Fruit fly (Drosophila melanogaster) whole organism, embryonic: ENCODE measurements around the gene CG6569.
A peak's percentile ranks its signal among the peaks of the same experiment; 100 is the strongest.

ENCODE experiments used
- Atf-2 ChIP-seq: fragments of 200-800 bp; sonication (Bioruptor generic); optimal IDR thresholded peaks from 2 replicates; lab custom pipeline; 2016; ENCODE audit warnings: missing biosample characterization, missing genetic modification characterization
- CG10147 ChIP-seq: fragments of 200-800 bp; sonication (Bioruptor generic); optimal IDR thresholded peaks from 2 replicates; lab custom pipeline; 2019; ENCODE audit warnings: missing biosample characterization, mild to moderate bottlenecking, missing genetic modification characterization, moderate library complexity
- CG10267 ChIP-seq: fragments of 200-800 bp; sonication (Bioruptor generic); optimal IDR thresholded peaks from 2 replicates; lab custom pipeline; 2018; ENCODE audit warnings: missing biosample characterization, mild to moderate bottlenecking, missing genetic modification characterization, moderate library complexity
- CG10431 ChIP-seq: fragments of 200-800 bp; sonication (Bioruptor generic); optimal IDR thresholded peaks from 3 replicates; lab custom pipeline; 2018; ENCODE audit warnings: missing biosample characterization, mild to moderate bottlenecking, missing genetic modification characterization
- CG11398 ChIP-seq: fragments of 200-800 bp; sonication (Bioruptor generic); optimal IDR thresholded peaks from 2 replicates; lab custom pipeline; 2016; ENCODE audit warnings: missing biosample characterization, missing genetic modification characterization
- CG1233 ChIP-seq: fragments of 200-800 bp; sonication (Bioruptor generic); optimal IDR thresholded peaks from 4 replicates; lab custom pipeline; 2018; ENCODE audit warnings: missing biosample characterization, mild to moderate bottlenecking, missing genetic modification characterization
- CG13624 ChIP-seq: fragments of 200-800 bp; sonication (Bioruptor generic); optimal IDR thresholded peaks from 2 replicates; lab custom pipeline; 2016; ENCODE audit warnings: missing biosample characterization, missing genetic modification characterization
- CG15269 ChIP-seq: fragments of 200-800 bp; sonication (Bioruptor generic); optimal IDR thresholded peaks from 2 replicates; lab custom pipeline; 2018; ENCODE audit warnings: missing biosample characterization, mild to moderate bottlenecking, missing genetic modification characterization, moderate library complexity
- CG15696 ChIP-seq: fragments of 200-800 bp; sonication (Bioruptor generic); optimal IDR thresholded peaks from 2 replicates; lab custom pipeline; 2019; ENCODE audit warnings: missing biosample characterization, mild to moderate bottlenecking, missing genetic modification characterization, moderate library complexity
- CG1832 ChIP-seq: fragments of 200-800 bp; sonication (Bioruptor generic); optimal IDR thresholded peaks from 2 replicates; lab custom pipeline; 2017; ENCODE audit warnings: missing biosample characterization, mild to moderate bottlenecking, missing genetic modification characterization, inconsistent platforms
- CG3065 ChIP-seq: fragments of 200-800 bp; sonication (Bioruptor generic); optimal IDR thresholded peaks from 2 replicates; lab custom pipeline; 2016; ENCODE audit warnings: missing biosample characterization, missing genetic modification characterization
- CG6813 ChIP-seq: fragments of 200-800 bp; sonication (Bioruptor generic); optimal IDR thresholded peaks from 2 replicates; lab custom pipeline; 2017; ENCODE audit warnings: missing biosample characterization, missing genetic modification characterization, mild to moderate bottlenecking, moderate library complexity, missing genetic modification reagents
- CG9932 ChIP-seq: fragments of 200-800 bp; sonication (Bioruptor generic); IDR thresholded peaks from 2 replicates; pipeline ENCODE4 v1.3.6; 2022; ENCODE audit warnings: missing biosample characterization, missing genetic modification characterization
- CTCF ChIP-seq: fragments of 200-800 bp; sonication (Bioruptor generic); optimal IDR thresholded peaks from 2 replicates; lab custom pipeline; 2017; ENCODE audit warnings: missing biosample characterization, mild to moderate bottlenecking, missing genetic modification characterization, moderate library complexity
- Chrac-16 ChIP-seq: fragments of 200-800 bp; sonication (Bioruptor generic); optimal IDR thresholded peaks from 3 replicates; lab custom pipeline; 2016; ENCODE audit warnings: missing biosample characterization, missing genetic modification characterization
- Dek ChIP-seq: fragments of 200-800 bp; sonication (Bioruptor generic); optimal IDR thresholded peaks from 3 replicates; lab custom pipeline; 2019; ENCODE audit warnings: missing biosample characterization, mild to moderate bottlenecking, missing genetic modification characterization, moderate library complexity
- Dip2 ChIP-seq: fragments of 200-800 bp; sonication (Bioruptor generic); IDR thresholded peaks from 2 replicates; pipeline ENCODE4 v1.3.6; 2022; ENCODE audit warnings: missing biosample characterization, missing genetic modification characterization
- Drgx ChIP-seq: fragments of 200-800 bp; sonication (Bioruptor generic); IDR thresholded peaks from 2 replicates; pipeline ENCODE4 v1.3.6; 2022; ENCODE audit warnings: missing biosample characterization, missing genetic modification characterization
- ERR ChIP-seq: fragments of 200-800 bp; sonication (Bioruptor generic); optimal IDR thresholded peaks from 2 replicates; lab custom pipeline; 2016; ENCODE audit warnings: missing biosample characterization, missing genetic modification characterization
- Fer1 ChIP-seq: fragments of 200-800 bp; sonication (Bioruptor generic); optimal IDR thresholded peaks from 2 replicates; lab custom pipeline; 2017; ENCODE audit warnings: missing biosample characterization, mild to moderate bottlenecking, missing genetic modification characterization
- MTF-1 ChIP-seq: fragments of 200-800 bp; sonication (Bioruptor generic); optimal IDR thresholded peaks from 2 replicates; lab custom pipeline; 2018; ENCODE audit warnings: missing biosample characterization, mild to moderate bottlenecking, missing genetic modification characterization, borderline replicate concordance
- NK7.1 ChIP-seq: fragments of 200-800 bp; sonication (Bioruptor generic); optimal IDR thresholded peaks from 3 replicates; lab custom pipeline; 2016; ENCODE audit warnings: missing biosample characterization, missing genetic modification characterization
- Nf-YB ChIP-seq: fragments of 200-800 bp; sonication (Bioruptor generic); optimal IDR thresholded peaks from 3 replicates; lab custom pipeline; 2019; ENCODE audit warnings: missing biosample characterization, mild to moderate bottlenecking, missing genetic modification characterization, moderate library complexity
- Rfx ChIP-seq: fragments of 200-800 bp; sonication (Bioruptor generic); IDR thresholded peaks from 2 replicates; pipeline ENCODE4 v1.3.6; 2022; ENCODE audit warnings: missing biosample characterization, missing genetic modification characterization
- Sry-δ ChIP-seq: fragments of 200-800 bp; sonication (Bioruptor generic); optimal IDR thresholded peaks from 2 replicates; lab custom pipeline; 2016; ENCODE audit warnings: missing biosample characterization, missing genetic modification characterization
- Xrp1 ChIP-seq: fragments of 200-800 bp; sonication (Bioruptor generic); IDR thresholded peaks from 2 replicates; pipeline ENCODE4 v1.3.6; 2022; ENCODE audit warnings: missing biosample characterization, missing genetic modification characterization
- YL-1 ChIP-seq: fragments of 200-800 bp; sonication (Bioruptor generic); optimal IDR thresholded peaks from 3 replicates; lab custom pipeline; 2017; ENCODE audit warnings: missing biosample characterization, mild to moderate bottlenecking, missing genetic modification characterization
- abd-A ChIP-seq: fragments of 200-800 bp; sonication (Bioruptor generic); optimal IDR thresholded peaks from 3 replicates; lab custom pipeline; 2019; ENCODE audit warnings: missing biosample characterization, mild to moderate bottlenecking, missing genetic modification characterization, moderate library complexity
- al ChIP-seq: fragments of 200-800 bp; sonication (Bioruptor generic); IDR thresholded peaks from 2 replicates; pipeline ENCODE4 v1.3.6; 2022; ENCODE audit warnings: missing biosample characterization, missing genetic modification characterization
- ash1 ChIP-seq: fragments of 200-800 bp; sonication (Bioruptor generic); optimal IDR thresholded peaks from 2 replicates; lab custom pipeline; 2018; ENCODE audit warnings: missing biosample characterization, mild to moderate bottlenecking, missing genetic modification characterization
- chinmo ChIP-seq: fragments of 200-800 bp; sonication (Bioruptor generic); IDR thresholded peaks from 4 replicates; pipeline ENCODE4 v1.3.6; 2022; ENCODE audit warnings: missing biosample characterization, missing genetic modification characterization; ENCODE audit not compliant: partially characterized antibody
- chm ChIP-seq: fragments of 200-800 bp; sonication (Bioruptor generic); IDR thresholded peaks from 2 replicates; pipeline ENCODE4 v1.3.6; 2022; ENCODE audit warnings: missing biosample characterization, missing genetic modification characterization
- dimm ChIP-seq: fragments of 200-800 bp; sonication (Bioruptor generic); IDR thresholded peaks from 2 replicates; pipeline ENCODE4 v1.3.6; 2022; ENCODE audit warnings: missing biosample characterization, missing genetic modification characterization
- disco-r ChIP-seq: fragments of 200-800 bp; sonication (Bioruptor generic); optimal IDR thresholded peaks from 2 replicates; lab custom pipeline; 2016; ENCODE audit warnings: missing biosample characterization, missing genetic modification characterization
- emc ChIP-seq: fragments of 200-800 bp; sonication (Bioruptor generic); optimal IDR thresholded peaks from 2 replicates; lab custom pipeline; 2016; ENCODE audit warnings: missing biosample characterization, missing genetic modification characterization
- ewg ChIP-seq: fragments of 200-800 bp; sonication (Bioruptor generic); optimal IDR thresholded peaks from 3 replicates; lab custom pipeline; 2017; ENCODE audit warnings: mild to moderate bottlenecking, missing biosample characterization, missing genetic modification reagents, missing genetic modification characterization
- eyg ChIP-seq: fragments of 200-800 bp; sonication (Bioruptor generic); optimal IDR thresholded peaks from 3 replicates; lab custom pipeline; 2016; ENCODE audit warnings: missing biosample characterization, missing genetic modification characterization
- gsb-n ChIP-seq: fragments of 200-800 bp; sonication (Bioruptor generic); optimal IDR thresholded peaks from 3 replicates; lab custom pipeline; 2018; ENCODE audit warnings: missing biosample characterization, mild to moderate bottlenecking, missing genetic modification characterization
- gt ChIP-seq: fragments of 200-800 bp; sonication (Bioruptor generic); IDR thresholded peaks from 2 replicates; pipeline ENCODE4 v1.3.6; 2022; ENCODE audit warnings: missing biosample characterization, missing genetic modification characterization
- her ChIP-seq: fragments of 200-800 bp; sonication (Bioruptor generic); optimal IDR thresholded peaks from 2 replicates; lab custom pipeline; 2016; ENCODE audit warnings: missing biosample characterization, missing genetic modification characterization
- ken ChIP-seq: fragments of 200-800 bp; sonication (Bioruptor generic); IDR thresholded peaks from 3 replicates; pipeline ENCODE4 v1.3.6; 2022; ENCODE audit warnings: missing biosample characterization, missing genetic modification characterization
- lbe ChIP-seq: fragments of 200-800 bp; sonication (Bioruptor generic); optimal IDR thresholded peaks from 2 replicates; lab custom pipeline; 2016; ENCODE audit warnings: missing biosample characterization, mild to moderate bottlenecking, missing genetic modification characterization
- rib ChIP-seq: fragments of 200-800 bp; sonication (Bioruptor generic); IDR thresholded peaks from 2 replicates; pipeline ENCODE4 v1.3.6; 2022; ENCODE audit warnings: missing biosample characterization, missing genetic modification characterization
- sens ChIP-seq: fragments of 200-800 bp; sonication (Bioruptor generic); peaks from one replicate; lab custom pipeline; 2016; ENCODE audit warnings: missing biosample characterization, missing genetic modification characterization
- sim ChIP-seq: fragments of 200-800 bp; sonication (Bioruptor generic); IDR thresholded peaks from 2 replicates; pipeline ENCODE4 v1.3.6; 2022; ENCODE audit warnings: missing biosample characterization, missing genetic modification characterization
- tgo ChIP-seq: fragments of 200-800 bp; sonication (Bioruptor generic); IDR thresholded peaks from 3 replicates; pipeline ENCODE4 v1.3.6; 2022; ENCODE audit warnings: missing biosample characterization, missing genetic modification characterization
- tna ChIP-seq: fragments of 200-800 bp; sonication (Bioruptor generic); IDR thresholded peaks from 2 replicates; pipeline ENCODE4 v1.3.6; 2022; ENCODE audit warnings: missing biosample characterization, missing genetic modification characterization; ENCODE audit not compliant: partially characterized antibody
- yki ChIP-seq: fragments of >200 bp; optimal IDR thresholded peaks from 3 replicates; lab custom pipeline; 2018
- zen2 ChIP-seq: fragments of 200-800 bp; sonication (Bioruptor generic); IDR thresholded peaks from 3 replicates; pipeline ENCODE4 v1.3.6; 2022; ENCODE audit warnings: missing biosample characterization, missing genetic modification characterization; ENCODE audit not compliant: partially characterized antibody
- zf30C ChIP-seq: fragments of 200-800 bp; sonication (Bioruptor generic); optimal IDR thresholded peaks from 3 replicates; lab custom pipeline; 2018; ENCODE audit warnings: missing biosample characterization, mild to moderate bottlenecking, missing genetic modification characterization

CG6569 gene

DNA sequence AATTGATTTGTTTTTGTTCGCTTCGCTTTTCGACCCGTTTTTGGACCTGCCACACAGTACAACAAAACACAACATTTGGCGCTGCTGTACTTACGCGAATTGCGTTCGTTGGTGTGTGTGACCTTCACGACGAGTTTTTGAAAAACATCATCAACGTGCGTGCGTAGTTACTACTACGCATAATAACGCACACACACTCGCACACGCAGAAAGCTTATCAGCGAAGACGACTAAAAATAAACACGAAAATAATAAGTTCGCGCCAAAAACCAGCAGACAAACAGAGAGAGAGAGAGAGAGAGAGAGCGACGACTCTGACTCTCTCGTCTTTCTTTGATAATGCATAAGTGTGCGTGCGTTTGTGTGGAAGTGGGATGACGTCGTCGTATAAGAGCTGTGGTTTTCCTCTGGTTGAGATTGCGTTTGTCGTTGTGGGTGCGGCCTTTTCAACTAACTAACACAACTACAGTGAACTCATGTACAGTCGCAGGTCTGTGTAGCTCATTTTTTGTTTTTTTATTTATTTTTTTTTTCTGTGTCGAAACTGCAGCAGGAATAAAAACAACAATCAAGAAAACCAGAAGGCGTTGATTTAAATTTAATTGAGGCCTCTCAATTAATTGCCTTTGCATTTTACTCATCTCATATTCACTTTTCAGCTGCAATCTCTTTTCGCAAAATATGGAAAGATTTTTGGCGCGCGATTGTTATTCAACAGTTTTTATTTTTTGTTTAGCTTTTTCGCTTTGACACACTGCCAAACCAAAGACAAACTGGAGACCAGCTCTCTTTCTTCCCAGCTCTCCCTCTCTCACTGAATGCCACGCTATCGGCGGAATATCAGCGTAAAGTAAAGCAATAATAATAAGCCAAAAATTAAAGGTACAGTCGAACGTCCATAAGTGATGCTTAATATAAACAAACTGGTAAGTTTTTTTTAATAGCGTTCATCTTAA lies 13.8 kb downstream of the CG6569 start (continued):
- TF ChIP-seq CG15269 (tag; lab: Kevin White, UChicago) = no peak
- TF ChIP-seq CG3065 (GFP tag; lab: Kevin White, UChicago) = no peak
- peak; percentile 15 for TF ChIP-seq Fer1 (GFP tag; lab: Kevin White, UChicago)
- TF ChIP-seq ewg (GFP tag; lab: Kevin White, UChicago) = peak; percentile 32
- peak; percentile 51 for TF ChIP-seq CG10431
- no peak; the same call in 1 of the 2 replicates for TF ChIP-seq sim (GFP tag; lab: Robert Waterston, UW)
- TF ChIP-seq abd-A = peak; percentile 88
- peak; percentile 40 for TF ChIP-seq Drgx
- peak; percentile 73; the same call in 1 of the 3 replicates for TF ChIP-seq zen2 (GFP tag; lab: Robert Waterston, UW)
- TF ChIP-seq Sry-δ (GFP tag; lab: Kevin White, UChicago) = no peak
- no peak for TF ChIP-seq CTCF (GFP tag; lab: Kevin White, UChicago)
- no peak for TF ChIP-seq emc
- TF ChIP-seq CG9932 (GFP tag; lab: Robert Waterston, UW) = peak; percentile 22; the same call in 1 of the 2 replicates
- TF ChIP-seq yki = peak; percentile 70
- TF ChIP-seq CG1832 (GFP tag; lab: Kevin White, UChicago) = peak; percentile 66
- peak; percentile 74 for TF ChIP-seq sens
- TF ChIP-seq eyg (GFP tag; lab: Kevin White, UChicago) = peak; percentile 27
- TF ChIP-seq YL-1 (GFP tag; lab: Kevin White, UChicago) = no peak
- 0 out of 2 replicates have a peak, but pooled peaks have one; percentile 12 for TF ChIP-seq al (GFP tag; lab: Robert Waterston, UW)
- TF ChIP-seq Xrp1 = peak; percentile 32; the same call in 1 of the 2 replicates
- TF ChIP-seq chinmo (GFP tag; lab: Robert Waterston, UW) = peak; percentile 94
- no peak for TF ChIP-seq NK7.1 (GFP tag; lab: Kevin White, UChicago)
- TF ChIP-seq CG6813 (GFP tag; lab: Kevin White, UChicago) = peak; percentile 12
- TF ChIP-seq Chrac-16 = peak; percentile 1
- no peak for TF ChIP-seq ken
- peak; percentile 23 for TF ChIP-seq her (GFP tag; lab: Kevin White, UChicago)
- TF ChIP-seq lbe (GFP tag; lab: Kevin White, UChicago) = peak; percentile 85
- peak; percentile 67 for TF ChIP-seq zf30C (GFP tag; lab: Kevin White, UChicago)
- TF ChIP-seq chm (GFP tag; lab: Robert Waterston, UW) = peak; percentile 45
- peak; percentile 11 for TF ChIP-seq ash1
- peak; percentile 79; the same call in 1 of the 2 replicates for TF ChIP-seq rib
- peak; percentile 86 for TF ChIP-seq ERR

DNA sequence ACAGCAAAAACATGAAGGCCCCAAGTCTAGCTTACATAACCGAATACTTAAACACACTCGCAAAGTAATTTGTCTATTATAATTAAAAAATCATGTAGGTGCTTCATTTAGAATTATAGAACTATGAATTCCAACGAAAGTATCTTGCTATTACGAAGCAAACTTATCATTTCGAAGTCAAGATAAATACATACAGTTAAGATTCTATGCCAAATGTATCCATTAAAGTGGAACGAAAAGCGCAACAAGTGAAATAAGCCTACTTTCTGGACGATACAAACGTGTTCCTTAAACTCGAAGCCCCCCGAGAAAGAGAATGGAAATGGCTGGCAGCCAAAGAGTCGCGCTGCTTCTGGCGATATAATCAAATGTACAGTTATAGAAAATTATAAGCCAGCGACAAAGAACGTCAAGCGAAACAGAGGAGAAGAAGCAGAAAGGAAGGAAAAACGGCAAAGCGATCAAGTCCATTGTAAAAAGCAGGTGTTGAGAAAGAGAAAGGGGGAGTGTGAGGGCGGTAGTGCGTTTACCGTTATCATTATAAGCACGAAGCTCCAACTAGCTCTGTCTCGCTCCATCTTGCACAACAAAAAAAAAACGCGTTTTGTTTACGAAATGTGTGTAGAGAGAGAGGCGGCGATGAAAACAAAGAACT lies 15.0 kb downstream of the CG6569 start:
- TF ChIP-seq gt (no peak), CG10267 (tag; lab: Kevin White, UChicago) (peak; percentile 6), Dek (tag; lab: Kevin White, UChicago) (peak; percentile 32), tgo (GFP tag; lab: Robert Waterston, UW) (no peak; the same call in 2 of the 3 replicates), gsb-n (no peak), CG15696 (tag; lab: Kevin White, UChicago) (no peak), Nf-YB (GFP tag; lab: Kevin White, UChicago) (no peak), dimm (no peak), disco-r (GFP tag; lab: Kevin White, UChicago) (no peak), CG1233 (GFP tag; lab: Kevin White, UChicago) (no peak), Rfx (peak; percentile 49), sens (peak; percentile 67), CG11398 (GFP tag; lab: Kevin White, UChicago) (no peak), MTF-1 (GFP tag; lab: Kevin White, UChicago) (no peak), Dip2 (GFP tag; lab: Robert Waterston, UW) (no peak), CG10147 (GFP tag; lab: Kevin White, UChicago) (peak; percentile 36), Atf-2 (GFP tag; lab: Kevin White, UChicago) (no peak), CG13624 (GFP tag; lab: Kevin White, UChicago) (peak; percentile 6), tna (GFP tag; lab: Robert Waterston, UW) (no peak)
